Fruit fly (Drosophila melanogaster): ENCODE results near the gene CG13775.

The CG13775 gene

dm6 chr2L:6907761-6908160 is 49.0 kb downstream of the CG13775 start, which contains the start of the genes Polr1F and Rat1 (continued):
- TF ChIP-seq Bteb2 (GFP tag; optimal IDR thresholded peaks at IDR 0.05) (no peak), pan (optimal IDR thresholded peaks at IDR 0.05) (no peak), pan (GFP tag; optimal IDR thresholded peaks at IDR 0.05 in 1 of 2, IDR thresholded peaks at IDR 0.05 in 1 of 2) (no peak), CG12942 (GFP tag; optimal IDR thresholded peaks at IDR 0.05) (peak; percentile 3), CG13775 (GFP tag; optimal IDR thresholded peaks at IDR 0.05) (peak; percentile 43), CG14050 (GFP tag; IDR thresholded peaks at IDR 0.05) (no peak), Doc2 (GFP tag; IDR thresholded peaks at IDR 0.05) (no peak), repo (GFP tag; optimal IDR thresholded peaks at IDR 0.05) (no peak), crp (GFP tag; optimal IDR thresholded peaks at IDR 0.05) (peak in 1 of 2 experiments; percentile 46), gfzf (GFP tag; optimal IDR thresholded peaks at IDR 0.05) (peak; percentile 70), gcm2 (GFP tag; optimal IDR thresholded peaks at IDR 0.05) (no peak), unpg (GFP tag; optimal IDR thresholded peaks at IDR 0.05) (no peak), tin (GFP tag; optimal IDR thresholded peaks at IDR 0.05) (peak; percentile 15), CG10654 (GFP tag; optimal IDR thresholded peaks at IDR 0.05) (peak; percentile 29), CG11247 (GFP tag; IDR thresholded peaks at IDR 0.05) (no peak), CG18764 (GFP tag; optimal IDR thresholded peaks at IDR 0.05) (no peak), Meics (GFP tag; optimal IDR thresholded peaks at IDR 0.05) (no peak), CG12236 (GFP tag; optimal IDR thresholded peaks at IDR 0.05) (no peak), E2f1 (GFP tag; IDR thresholded peaks at IDR 0.05) (no peak), zfh2 (GFP tag; optimal IDR thresholded peaks at IDR 0.05) (peak; percentile 35), CG16779 (GFP tag; IDR thresholded peaks at IDR 0.05) (no peak), Nf-YB (GFP tag; optimal IDR thresholded peaks at IDR 0.05) (no peak), ems (GFP tag; optimal IDR thresholded peaks at IDR 0.05) (no peak), ewg (GFP tag; optimal IDR thresholded peaks at IDR 0.05) (peak; percentile 17), NC2β (GFP tag; optimal IDR thresholded peaks at IDR 0.05) (no peak), grn (GFP tag; optimal IDR thresholded peaks at IDR 0.05) (no peak), wor (GFP tag; IDR thresholded peaks at IDR 0.05) (no peak), PHDP (tag; optimal IDR thresholded peaks at IDR 0.05) (no peak), CG8765 (GFP tag; IDR thresholded peaks at IDR 0.05) (no peak), Lim3 (GFP tag; IDR thresholded peaks at IDR 0.05) (no peak), Asciz (GFP tag; optimal IDR thresholded peaks at IDR 0.05) (no peak), ci (GFP tag; IDR thresholded peaks at IDR 0.05) (no peak), CG14710 (tag; optimal IDR thresholded peaks at IDR 0.05) (peak; percentile 75), eve (GFP tag; optimal IDR thresholded peaks at IDR 0.05) (no peak), crc (GFP tag; optimal IDR thresholded peaks at IDR 0.05) (no peak), Stat92E (GFP tag; optimal IDR thresholded peaks at IDR 0.05) (peak in 1 of 3 experiments; percentile 12), Awh (GFP tag; IDR thresholded peaks at IDR 0.05) (no peak), CG1603 (tag; optimal IDR thresholded peaks at IDR 0.05) (no peak), CG16813 (GFP tag; IDR thresholded peaks at IDR 0.05; ENCODE audit: partially characterized antibody) (no peak), CG15269 (tag; optimal IDR thresholded peaks at IDR 0.05) (no peak), CG14441 (GFP tag; IDR thresholded peaks at IDR 0.05) (no peak), CG11085 (GFP tag; IDR thresholded peaks at IDR 0.05) (no peak), CG17829 (tag; optimal IDR thresholded peaks at IDR 0.05) (peak; percentile 63), Ada2b (GFP tag; IDR thresholded peaks at IDR 0.05) (no peak), phol (tag; optimal IDR thresholded peaks at IDR 0.05) (peak; percentile 62), ro (GFP tag; IDR thresholded peaks at IDR 0.05) (no peak), sug (tag; optimal IDR thresholded peaks at IDR 0.05) (no peak), ac (GFP tag; optimal IDR thresholded peaks at IDR 0.05) (no peak), jing (GFP tag; optimal IDR thresholded peaks at IDR 0.05) (no peak), bigmax (GFP tag; optimal IDR thresholded peaks at IDR 0.05) (no peak), CHES-1-like (GFP tag; optimal IDR thresholded peaks at IDR 0.05) (no peak), cad (GFP tag; optimal IDR thresholded peaks at IDR 0.05) (no peak), bcd (GFP tag; optimal IDR thresholded peaks at IDR 0.05) (no peak)

Data from whole organism, embryonic.